Worm (Caenorhabditis elegans) whole organism, midembryonic: ENCODE data around the gene ZC416.2.

Source experiments
- flt-1 ChIP-seq: fragments of 200-800 bp; sonication (Bioruptor generic); IDR thresholded peaks from 2 replicates; pipeline ENCODE4 v1.3.6; 2022; ENCODE audit warnings: missing genetic modification characterization, missing compliant biosample characterization
- klf-2 ChIP-seq: fragments of 200-800 bp; sonication (Bioruptor generic); conservative IDR thresholded peaks from 2 replicates; pipeline ENCODE4 v1.3.6; 2022; ENCODE audit warnings: missing genetic modification reagents, missing genetic modification characterization, missing compliant biosample characterization
- med-1 ChIP-seq: sonication (generic microtip); optimal IDR thresholded peaks from 2 replicates; lab custom pipeline; 2017; ENCODE audit warnings: missing genetic modification characterization, mild to moderate bottlenecking, missing compliant biosample characterization, antibody characterized with exemption, missing genetic modification reagents; ENCODE audit not compliant: insufficient read depth
- ztf-29 ChIP-seq: fragments of 200-800 bp; sonication (Bioruptor generic); IDR thresholded peaks from 2 replicates; pipeline ENCODE4 v1.3.6; 2022; ENCODE audit warnings: missing genetic modification reagents, missing genetic modification characterization, missing compliant biosample characterization

ce11 chrIV:3654823-3655222, 21.4 kb downstream of the ZC416.2 start:
- no peak for TF ChIP-seq flt-1 (GFP tag; lab: Robert Waterston, UW)
- no peak for TF ChIP-seq ztf-29
- TF ChIP-seq med-1 = no peak
- TF ChIP-seq klf-2 = no peak
